Fruit fly (Drosophila melanogaster): ENCODE results near the gene B-H2.

Gene B-H2

DNA sequence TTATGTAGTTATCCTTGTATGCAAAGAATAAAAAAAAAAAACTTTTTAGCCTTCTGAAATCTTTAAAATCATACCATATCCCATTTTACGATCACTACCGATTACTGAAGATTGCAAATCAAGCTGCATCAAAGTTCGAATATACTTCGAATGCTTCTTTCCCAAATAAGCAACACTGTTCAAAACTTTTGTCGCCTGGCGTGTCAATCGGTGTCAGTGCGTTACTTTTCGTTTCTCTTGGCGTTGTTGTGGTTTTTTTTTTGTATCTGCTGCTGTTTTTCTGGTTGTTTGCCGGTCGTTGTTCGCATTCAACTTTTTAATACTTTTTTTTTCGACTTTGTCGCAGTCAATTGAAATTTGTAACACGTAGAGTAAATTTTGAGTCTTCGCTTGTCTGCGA, 19.4 kb upstream of the B-H2 start:
- TF ChIP-seq MTF-1 (GFP tag; optimal IDR thresholded peaks at IDR 0.05; ENCODE audit: borderline replicate concordance) (no peak), vvl (GFP tag; IDR thresholded peaks at IDR 0.05) (peak; percentile 49; the same call in 1 of the 2 replicates), B-H1 (GFP tag; IDR thresholded peaks at IDR 0.05) (no peak), hkb (optimal IDR thresholded peaks at IDR 0.05) (no peak), hkb (GFP tag; IDR thresholded peaks at IDR 0.05) (0 out of 2 replicates have a peak, but pooled peaks have one; percentile 14), CG9932 (GFP tag; IDR thresholded peaks at IDR 0.05) (peak; percentile 13; the same call in 1 of the 2 replicates), CG9817 (tag; optimal IDR thresholded peaks at IDR 0.05) (no peak), Gsc (GFP tag; IDR thresholded peaks at IDR 0.05) (no peak), CG10267 (tag; optimal IDR thresholded peaks at IDR 0.05) (no peak), slbo (GFP tag; IDR thresholded peaks at IDR 0.05) (peak; percentile 48; the same call in 1 of the 2 replicates), CG6272 (GFP tag; IDR thresholded peaks at IDR 0.05) (0 out of 2 replicates have a peak, but pooled peaks have one; percentile 3), prd (optimal IDR thresholded peaks at IDR 0.05) (no peak), prd (GFP tag; IDR thresholded peaks at IDR 0.05) (peak; percentile 42; the same call in 2 of the 3 replicates), lab (GFP tag; optimal IDR thresholded peaks at IDR 0.05) (peak; percentile 4), CG7556 (GFP tag; optimal IDR thresholded peaks at IDR 0.05) (peak; percentile 24), Hr51 (GFP tag; optimal IDR thresholded peaks at IDR 0.05) (peak in 1 of 2 experiments; percentile 17), sens (GFP tag) (peak; percentile 71), Mrtf (GFP tag; IDR thresholded peaks at IDR 0.05) (0 out of 3 replicates have a peak, but pooled peaks have one; percentile 37), CG9437 (GFP tag; optimal IDR thresholded peaks at IDR 0.05) (peak; percentile 30), hth (optimal IDR thresholded peaks at IDR 0.05) (no peak), trem (tag; optimal IDR thresholded peaks at IDR 0.05) (no peak), Drgx (GFP tag; IDR thresholded peaks at IDR 0.05) (peak; percentile 11; the same call in 1 of the 2 replicates), Oli (tag; optimal IDR thresholded peaks at IDR 0.05) (peak; percentile 23), grn (GFP tag; optimal IDR thresholded peaks at IDR 0.05) (no peak), Abd-B (GFP tag; optimal IDR thresholded peaks at IDR 0.05) (no peak), otp (GFP tag; IDR thresholded peaks at IDR 0.05) (no peak), cg (GFP tag; optimal IDR thresholded peaks at IDR 0.05) (no peak), CG11504 (tag; optimal IDR thresholded peaks at IDR 0.05) (peak; percentile 31), row (GFP tag; IDR thresholded peaks at IDR 0.05) (peak; percentile 39; the same call in 2 of the 3 replicates), CG10147 (GFP tag; optimal IDR thresholded peaks at IDR 0.05) (no peak), CG11696 (GFP tag; IDR thresholded peaks at IDR 0.05) (no peak), CG2129 (GFP tag; IDR thresholded peaks at IDR 0.05; ENCODE audit: partially characterized antibody) (no peak), CG4404 (GFP tag; IDR thresholded peaks at IDR 0.05) (0 out of 2 replicates have a peak, but pooled peaks have one; percentile 11), CG17361 (GFP tag; IDR thresholded peaks at IDR 0.05) (peak; percentile 48; the same call in 1 of the 3 replicates), Xrp1 (GFP tag; IDR thresholded peaks at IDR 0.05) (0 out of 2 replicates have a peak, but pooled peaks have one; percentile 8), CG6175 (GFP tag; IDR thresholded peaks at IDR 0.05) (no peak), CG1602 (GFP tag; optimal IDR thresholded peaks at IDR 0.05) (no peak), chinmo (GFP tag; IDR thresholded peaks at IDR 0.05; ENCODE audit: partially characterized antibody) (peak; percentile 55; the same call in 1 of the 4 replicates), CG2678 (tag; optimal IDR thresholded peaks at IDR 0.05) (peak; percentile 18), nmo (GFP tag; optimal IDR thresholded peaks at IDR 0.05) (peak; percentile 22), CG30403 (GFP tag; optimal IDR thresholded peaks at IDR 0.05) (peak; percentile 26), Scr (GFP tag; IDR thresholded peaks at IDR 0.05; ENCODE audit: partially characterized antibody) (no peak), CoRest (tag; optimal IDR thresholded peaks at IDR 0.05) (peak; percentile 12), CG18262 (tag; optimal IDR thresholded peaks at IDR 0.05) (peak; percentile 20), Med (GFP tag) (peak; percentile 54), Lpt (GFP tag; optimal IDR thresholded peaks at IDR 0.05) (no peak), pho (GFP tag; optimal IDR thresholded peaks at IDR 0.05) (no peak)

All from whole organism, embryonic.